Worm (Caenorhabditis elegans) whole organism, mixed stage, embryonic: Measurements from ENCODE around the gene F38B7.10.

Source experiments
- M03D4.4 ChIP-seq: sonication (generic microtip); optimal IDR thresholded peaks from 2 replicates; lab custom pipeline; 2017; ENCODE audit warnings: mild to moderate bottlenecking, missing genetic modification characterization, missing compliant biosample characterization
- bed-3 ChIP-seq: fragments of 200-800 bp; sonication (Bioruptor generic); optimal IDR thresholded peaks from 3 replicates; lab custom pipeline; 2018; ENCODE audit warnings: mild to moderate bottlenecking, missing genetic modification characterization, moderate library complexity, missing compliant biosample characterization
- blmp-1 ChIP-seq: fragments of 150-350 bp; optimal IDR thresholded peaks from 2 replicates; lab custom pipeline; 2014; ENCODE audit warnings: missing biosample characterization, missing genetic modification characterization
- ceh-83 ChIP-seq: fragments of 200-800 bp; sonication (Bioruptor generic); optimal IDR thresholded peaks from 2 replicates; lab custom pipeline; 2018; ENCODE audit warnings: mild to moderate bottlenecking, missing genetic modification characterization, missing compliant biosample characterization
- ces-1 ChIP-seq: fragments of 150-350 bp; optimal IDR thresholded peaks from 2 replicates; lab custom pipeline; 2014; ENCODE audit warnings: missing biosample characterization, missing genetic modification reagents, missing genetic modification characterization
- cnd-1 ChIP-seq: fragments of 200-800 bp; sonication (Bioruptor generic); optimal IDR thresholded peaks from 2 replicates; lab custom pipeline; 2018; ENCODE audit warnings: mild to moderate bottlenecking, missing genetic modification characterization, missing compliant biosample characterization
- elt-1 ChIP-seq: sonication (generic microtip); optimal IDR thresholded peaks from 2 replicates; lab custom pipeline; 2017; ENCODE audit warnings: missing genetic modification characterization, mild to moderate bottlenecking, missing compliant biosample characterization, antibody characterized with exemption, moderate library complexity, borderline replicate concordance; ENCODE audit not compliant: insufficient read depth
- elt-3 ChIP-seq: fragments of 150-350 bp; optimal IDR thresholded peaks from 2 replicates; lab custom pipeline; 2014; ENCODE audit warnings: missing biosample characterization, missing genetic modification characterization
- flh-1 ChIP-seq: fragments of 200-800 bp; sonication (Bioruptor generic); optimal IDR thresholded peaks from 2 replicates; lab custom pipeline; 2018; ENCODE audit warnings: mild to moderate bottlenecking, missing genetic modification characterization, moderate library complexity, missing compliant biosample characterization
- ham-2 ChIP-seq: fragments of 200-800 bp; sonication (Bioruptor generic); optimal IDR thresholded peaks from 2 replicates; lab custom pipeline; 2018; ENCODE audit warnings: mild to moderate bottlenecking, missing genetic modification characterization, missing compliant biosample characterization
- lin-13 ChIP-seq: fragments of 150-350 bp; optimal IDR thresholded peaks from 2 replicates; lab custom pipeline; 2014; ENCODE audit warnings: missing biosample characterization, missing genetic modification characterization
- lin-32 ChIP-seq: fragments of 200-800 bp; sonication (Bioruptor generic); optimal IDR thresholded peaks from 2 replicates; lab custom pipeline; 2018; ENCODE audit warnings: mild to moderate bottlenecking, missing genetic modification characterization, missing compliant biosample characterization
- lsy-2 ChIP-seq: fragments of 150-350 bp; optimal IDR thresholded peaks from 2 replicates; lab custom pipeline; 2014; ENCODE audit warnings: missing biosample characterization, missing genetic modification characterization
- mab-5 ChIP-seq: fragments of 150-350 bp; optimal IDR thresholded peaks from 2 replicates; lab custom pipeline; 2014; ENCODE audit warnings: missing biosample characterization, missing genetic modification characterization
- mep-1 ChIP-seq: fragments of 150-350 bp; optimal IDR thresholded peaks from 2 replicates; lab custom pipeline; 2017; ENCODE audit warnings: missing biosample characterization, missing genetic modification reagents, missing genetic modification characterization, inconsistent platforms
- nhr-12 ChIP-seq: fragments of 150-350 bp; optimal IDR thresholded peaks from 2 replicates; lab custom pipeline; 2014; ENCODE audit warnings: missing biosample characterization, missing genetic modification characterization
- nhr-2 ChIP-seq: fragments of 150-350 bp; optimal IDR thresholded peaks from 2 replicates; lab custom pipeline; 2014; ENCODE audit warnings: missing biosample characterization, missing genetic modification characterization
- nhr-237 ChIP-seq: fragments of 150-350 bp; optimal IDR thresholded peaks from 2 replicates; lab custom pipeline; 2014; ENCODE audit warnings: missing biosample characterization, missing genetic modification characterization
- nhr-28 ChIP-seq: fragments of 150-350 bp; optimal IDR thresholded peaks from 2 replicates; lab custom pipeline; 2014; ENCODE audit warnings: missing biosample characterization, missing genetic modification characterization
- nhr-76 ChIP-seq: sonication (generic microtip); optimal IDR thresholded peaks from 2 replicates; lab custom pipeline; 2017; ENCODE audit warnings: missing biosample characterization, missing genetic modification characterization
- pha-4 ChIP-seq: fragments of 150-350 bp; optimal IDR thresholded peaks from 2 replicates; lab custom pipeline; 2018; ENCODE audit warnings: missing biosample characterization, missing genetic modification reagents, missing genetic modification characterization
- sem-2 ChIP-seq: fragments of 200-800 bp; sonication (Bioruptor generic); optimal IDR thresholded peaks from 2 replicates; lab custom pipeline; 2018; ENCODE audit warnings: mild to moderate bottlenecking, missing genetic modification characterization, missing compliant biosample characterization
- snpc-4 ChIP-seq: fragments of 150-350 bp; optimal IDR thresholded peaks from 2 replicates; lab custom pipeline; 2014; ENCODE audit warnings: missing biosample characterization, missing genetic modification characterization
- sptf-1 ChIP-seq: sonication (generic microtip); optimal IDR thresholded peaks from 2 replicates; lab custom pipeline; 2017; ENCODE audit warnings: mild to moderate bottlenecking, missing genetic modification characterization, moderate library complexity, missing compliant biosample characterization
- tbx-8 ChIP-seq: fragments of 200-800 bp; sonication (Bioruptor generic); optimal IDR thresholded peaks from 2 replicates; lab custom pipeline; 2018; ENCODE audit warnings: mild to moderate bottlenecking, missing genetic modification characterization, moderate library complexity, missing compliant biosample characterization
- unc-120 ChIP-seq: sonication (generic microtip); optimal IDR thresholded peaks from 2 replicates; lab custom pipeline; 2017; ENCODE audit warnings: missing genetic modification characterization, missing compliant biosample characterization; ENCODE audit not compliant: poor library complexity, severe bottlenecking
- unc-39 ChIP-seq: fragments of 150-350 bp; optimal IDR thresholded peaks from 2 replicates; lab custom pipeline; 2014; ENCODE audit warnings: missing biosample characterization, missing genetic modification characterization
- unc-62 ChIP-seq: fragments of 150-350 bp; optimal IDR thresholded peaks from 2 replicates; lab custom pipeline; 2014; ENCODE audit warnings: missing biosample characterization, missing genetic modification reagents, missing genetic modification characterization
- zip-8 ChIP-seq: fragments of 150-350 bp; optimal IDR thresholded peaks from 2 replicates; lab custom pipeline; 2014; ENCODE audit warnings: missing biosample characterization, missing genetic modification characterization
- ztf-11 ChIP-seq: fragments of 150-350 bp; optimal IDR thresholded peaks from 2 replicates; lab custom pipeline; 2014; ENCODE audit warnings: missing biosample characterization, missing genetic modification characterization

The F38B7.10 gene

ce11 chrV:11508773-11509172, 36.6 kb upstream of the F38B7.10 start, which contains the start of gene ttll-5:
Gene ttll-5, plus strand, starts transcription at chrV:11509060.
- TF ChIP-seq pha-4 (tag; lab: Kevin White, UChicago) (no peak), lin-13 (tag; lab: Kevin White, UChicago) (no peak), zip-8 (no peak), snpc-4 (tag; lab: Kevin White, UChicago) (no peak), elt-3 (no peak), ceh-83 (GFP tag; lab: Kevin White, UChicago) (no peak), unc-62 (GFP tag; lab: Kevin White, UChicago) (no peak), nhr-76 (tag; lab: Kevin White, UChicago) (no peak), ztf-11 (no peak), mab-5 (tag; lab: Kevin White, UChicago) (no peak), lin-32 (GFP tag; lab: Kevin White, UChicago) (no peak), nhr-28 (no peak), unc-39 (tag; lab: Kevin White, UChicago) (no peak), lsy-2 (tag; lab: Kevin White, UChicago) (no peak), mep-1 (tag; lab: Kevin White, UChicago) (no peak)

ce11 chrV:11513432-11513831, 31.9 kb upstream of the F38B7.10 start, which contains the start of gene C55A6.3:
Gene C55A6.3, minus strand, starts transcription at chrV:11513532.
- TF ChIP-seq nhr-237 (tag; lab: Kevin White, UChicago) (no peak), cnd-1 (tag; lab: Kevin White, UChicago) (no peak), mep-1 (tag; lab: Kevin White, UChicago) (no peak), lin-32 (GFP tag; lab: Kevin White, UChicago) (no peak), sptf-1 (no peak), nhr-28 (no peak), nhr-2 (no peak), tbx-8 (GFP tag; lab: Kevin White, UChicago) (no peak), ces-1 (GFP tag; lab: Kevin White, UChicago) (no peak), elt-1 (tag; lab: Kevin White, UChicago) (no peak), unc-62 (GFP tag; lab: Kevin White, UChicago) (no peak), nhr-76 (tag; lab: Kevin White, UChicago) (no peak), bed-3 (GFP tag; lab: Kevin White, UChicago) (no peak), sem-2 (GFP tag; lab: Kevin White, UChicago) (no peak), ztf-11 (no peak)

- no peak for TF ChIP-seq sem-2 (GFP tag; lab: Kevin White, UChicago)
- TF ChIP-seq nhr-76 (tag; lab: Kevin White, UChicago), result no peak
- no peak for TF ChIP-seq ces-1 (GFP tag; lab: Kevin White, UChicago)
- no peak for TF ChIP-seq mab-5 (tag; lab: Kevin White, UChicago)
- no peak for TF ChIP-seq elt-1 (tag; lab: Kevin White, UChicago)
- TF ChIP-seq unc-120 (tag; lab: Kevin White, UChicago), result no peak
- TF ChIP-seq ham-2 (GFP tag; lab: Kevin White, UChicago), result no peak
- no peak for TF ChIP-seq snpc-4 (tag; lab: Kevin White, UChicago)
- TF ChIP-seq flh-1 (GFP tag; lab: Kevin White, UChicago), result no peak
- no peak for TF ChIP-seq cnd-1 (tag; lab: Kevin White, UChicago)
- TF ChIP-seq, all 35 proteins: peak for 0
These were observed 30.6 kb upstream of the F38B7.10 start, which contains the start of gene C55A6.6 for ce11 chrV:11514677-11515076. Gene C55A6.6, minus strand, starts transcription at chrV:11514737.

- TF ChIP-seq blmp-1 (tag; lab: Kevin White, UChicago) (no peak), nhr-12 (tag; lab: Kevin White, UChicago) (no peak), elt-1 (tag; lab: Kevin White, UChicago) (no peak), zip-8 (no peak)
These were observed 30.2 kb upstream of the F38B7.10 start for ce11 chrV:11515145-11515544.

- TF ChIP-seq unc-120 (tag; lab: Kevin White, UChicago), result no peak
- TF ChIP-seq M03D4.4 (tag; lab: Kevin White, UChicago), result no peak
- no peak for TF ChIP-seq cnd-1 (tag; lab: Kevin White, UChicago)
- no peak for TF ChIP-seq elt-1 (tag; lab: Kevin White, UChicago)
- TF ChIP-seq nhr-2, result no peak
- no peak for TF ChIP-seq ztf-11
- TF ChIP-seq unc-39 (tag; lab: Kevin White, UChicago), result no peak
- no peak for TF ChIP-seq nhr-12 (tag; lab: Kevin White, UChicago)
- no peak for TF ChIP-seq mep-1 (tag; lab: Kevin White, UChicago)
These were observed 29.2 kb upstream of the F38B7.10 start, which contains the start of gene sdz-8 for ce11 chrV:11516141-11516591. Gene sdz-8, minus strand, starts transcription at chrV:11516191.
